Worm (Caenorhabditis elegans) whole organism, L2 larva: ENCODE measurements around the gene cyp-35B2.

Experiments used
- F13H6.1 ChIP-seq: sonication (generic microtip); optimal IDR thresholded peaks from 2 replicates; lab custom pipeline; 2016; ENCODE audit warnings: missing genetic modification characterization, missing compliant biosample characterization
- R02D3.7 ChIP-seq: fragments of 150-350 bp; optimal IDR thresholded peaks from 2 replicates; lab custom pipeline; 2014; ENCODE audit warnings: missing biosample characterization, missing genetic modification characterization
- Y55F3AM.14 ChIP-seq: fragments of 200-800 bp; sonication (Bioruptor generic); optimal IDR thresholded peaks from 2 replicates; lab custom pipeline; 2018; ENCODE audit warnings: mild to moderate bottlenecking, missing genetic modification characterization, missing compliant biosample characterization
- ZK546.5 ChIP-seq: sonication (generic microtip); optimal IDR thresholded peaks from 2 replicates; lab custom pipeline; 2017; ENCODE audit warnings: missing biosample characterization, missing genetic modification characterization
- ceh-82 ChIP-seq: fragments of 150-350 bp; optimal IDR thresholded peaks from 2 replicates; lab custom pipeline; 2014; ENCODE audit warnings: missing biosample characterization, missing genetic modification characterization
- dmd-4 ChIP-seq: sonication (generic microtip); optimal IDR thresholded peaks from 2 replicates; lab custom pipeline; 2017; ENCODE audit warnings: missing biosample characterization, missing genetic modification characterization
- fos-1 ChIP-seq: fragments of 150-350 bp; optimal IDR thresholded peaks from 2 replicates; lab custom pipeline; 2014; ENCODE audit warnings: missing biosample characterization, missing genetic modification characterization
- mab-5 ChIP-seq: fragments of 150-350 bp; optimal IDR thresholded peaks from 2 replicates; lab custom pipeline; 2014; ENCODE audit warnings: missing biosample characterization, missing genetic modification characterization
- nhr-12 ChIP-seq: fragments of 150-350 bp; optimal IDR thresholded peaks from 2 replicates; lab custom pipeline; 2014; ENCODE audit warnings: missing biosample characterization, missing genetic modification characterization
- nhr-237 ChIP-seq: fragments of 150-350 bp; optimal IDR thresholded peaks from 2 replicates; lab custom pipeline; 2014; ENCODE audit warnings: missing biosample characterization, missing genetic modification characterization
- nhr-25 ChIP-seq: fragments of 150-350 bp; sonication (generic microtip); optimal IDR thresholded peaks from 3 replicates; lab custom pipeline; 2014; ENCODE audit warnings: missing biosample characterization, missing genetic modification characterization
- unc-39 ChIP-seq: fragments of 150-350 bp; optimal IDR thresholded peaks from 2 replicates; lab custom pipeline; 2014; ENCODE audit warnings: missing biosample characterization, missing genetic modification characterization
- unc-62 ChIP-seq: fragments of 150-350 bp; optimal IDR thresholded peaks from 2 replicates; lab custom pipeline; 2014; ENCODE audit warnings: missing biosample characterization, missing genetic modification reagents, missing genetic modification characterization
- ztf-11 ChIP-seq: sonication (generic microtip); optimal IDR thresholded peaks from 2 replicates; lab custom pipeline; 2017; ENCODE audit warnings: missing biosample characterization, missing genetic modification characterization

- peak; percentile 36 for TF ChIP-seq fos-1 (tag; lab: Kevin White, UChicago)
- no peak for TF ChIP-seq ZK546.5 (tag; lab: Kevin White, UChicago)
- TF ChIP-seq dmd-4, result no peak
- TF ChIP-seq nhr-25, result no peak
- no peak for TF ChIP-seq nhr-12 (tag; lab: Kevin White, UChicago)
- TF ChIP-seq F13H6.1 (tag; lab: Kevin White, UChicago), result no peak
- TF ChIP-seq R02D3.7 (tag; lab: Kevin White, UChicago), result no peak
- no peak for TF ChIP-seq unc-39 (tag; lab: Kevin White, UChicago)
- no peak for TF ChIP-seq mab-5 (tag; lab: Kevin White, UChicago)
- TF ChIP-seq Y55F3AM.14 (GFP tag; lab: Kevin White, UChicago), result no peak
- TF ChIP-seq ztf-11 (tag; lab: Kevin White, UChicago), result no peak
- TF ChIP-seq ceh-82 (tag; lab: Kevin White, UChicago), result no peak
- TF ChIP-seq nhr-237 (tag; lab: Kevin White, UChicago), result no peak
- TF ChIP-seq unc-62 (GFP tag; lab: Kevin White, UChicago), result no peak
Observed at ce11 chrV:3970410-3970809, 28.4 kb downstream of the cyp-35B2 start, which contains the start of gene cyp-34A9.
